Worm (Caenorhabditis elegans) whole organism, mixed stage, embryonic: Measurements from ENCODE around the gene his-35.

Experiments
- M03D4.4 ChIP-seq: sonication (generic microtip); optimal IDR thresholded peaks from 2 replicates; lab custom pipeline; 2017; ENCODE audit warnings: mild to moderate bottlenecking, missing genetic modification characterization, missing compliant biosample characterization
- bed-3 ChIP-seq: fragments of 200-800 bp; sonication (Bioruptor generic); optimal IDR thresholded peaks from 3 replicates; lab custom pipeline; 2018; ENCODE audit warnings: mild to moderate bottlenecking, missing genetic modification characterization, moderate library complexity, missing compliant biosample characterization
- blmp-1 ChIP-seq: fragments of 150-350 bp; optimal IDR thresholded peaks from 2 replicates; lab custom pipeline; 2014; ENCODE audit warnings: missing biosample characterization, missing genetic modification characterization
- ceh-39 ChIP-seq: fragments of 150-350 bp; optimal IDR thresholded peaks from 2 replicates; lab custom pipeline; 2014; ENCODE audit warnings: missing biosample characterization, missing genetic modification characterization
- ceh-43 ChIP-seq: fragments of 200-800 bp; sonication (Bioruptor generic); optimal IDR thresholded peaks from 2 replicates; lab custom pipeline; 2018; ENCODE audit warnings: mild to moderate bottlenecking, missing genetic modification characterization, moderate library complexity, missing compliant biosample characterization
- ceh-83 ChIP-seq: fragments of 200-800 bp; sonication (Bioruptor generic); optimal IDR thresholded peaks from 2 replicates; lab custom pipeline; 2018; ENCODE audit warnings: mild to moderate bottlenecking, missing genetic modification characterization, missing compliant biosample characterization
- ces-1 ChIP-seq: fragments of 150-350 bp; optimal IDR thresholded peaks from 2 replicates; lab custom pipeline; 2014; ENCODE audit warnings: missing biosample characterization, missing genetic modification reagents, missing genetic modification characterization
- cnd-1 ChIP-seq: fragments of 200-800 bp; sonication (Bioruptor generic); optimal IDR thresholded peaks from 2 replicates; lab custom pipeline; 2018; ENCODE audit warnings: mild to moderate bottlenecking, missing genetic modification characterization, missing compliant biosample characterization
- drap-1 ChIP-seq: fragments of 200-800 bp; sonication (Bioruptor generic); optimal IDR thresholded peaks from 3 replicates; lab custom pipeline; 2018; ENCODE audit warnings: mild to moderate bottlenecking, missing genetic modification characterization, missing compliant biosample characterization
- elt-1 ChIP-seq: sonication (generic microtip); optimal IDR thresholded peaks from 2 replicates; lab custom pipeline; 2017; ENCODE audit warnings: missing genetic modification characterization, mild to moderate bottlenecking, missing compliant biosample characterization, antibody characterized with exemption, moderate library complexity, borderline replicate concordance; ENCODE audit not compliant: insufficient read depth
- elt-3 ChIP-seq: fragments of 150-350 bp; optimal IDR thresholded peaks from 2 replicates; lab custom pipeline; 2014; ENCODE audit warnings: missing biosample characterization, missing genetic modification characterization
- flh-1 ChIP-seq: fragments of 200-800 bp; sonication (Bioruptor generic); optimal IDR thresholded peaks from 2 replicates; lab custom pipeline; 2018; ENCODE audit warnings: mild to moderate bottlenecking, missing genetic modification characterization, moderate library complexity, missing compliant biosample characterization
- ham-2 ChIP-seq: fragments of 200-800 bp; sonication (Bioruptor generic); optimal IDR thresholded peaks from 2 replicates; lab custom pipeline; 2018; ENCODE audit warnings: mild to moderate bottlenecking, missing genetic modification characterization, missing compliant biosample characterization
- hlh-1 ChIP-seq: fragments of 150-350 bp; optimal IDR thresholded peaks from 2 replicates; lab custom pipeline; 2014; ENCODE audit warnings: missing biosample characterization, missing genetic modification reagents, missing genetic modification characterization
- lin-13 ChIP-seq: fragments of 150-350 bp; optimal IDR thresholded peaks from 2 replicates; lab custom pipeline; 2014; ENCODE audit warnings: missing biosample characterization, missing genetic modification characterization
- lin-32 ChIP-seq: fragments of 200-800 bp; sonication (Bioruptor generic); optimal IDR thresholded peaks from 2 replicates; lab custom pipeline; 2018; ENCODE audit warnings: mild to moderate bottlenecking, missing genetic modification characterization, missing compliant biosample characterization
- lsy-2 ChIP-seq: fragments of 150-350 bp; optimal IDR thresholded peaks from 2 replicates; lab custom pipeline; 2014; ENCODE audit warnings: missing biosample characterization, missing genetic modification characterization
- mab-5 ChIP-seq: fragments of 150-350 bp; optimal IDR thresholded peaks from 2 replicates; lab custom pipeline; 2014; ENCODE audit warnings: missing biosample characterization, missing genetic modification characterization
- mep-1 ChIP-seq: fragments of 150-350 bp; optimal IDR thresholded peaks from 2 replicates; lab custom pipeline; 2017; ENCODE audit warnings: missing biosample characterization, missing genetic modification reagents, missing genetic modification characterization, inconsistent platforms
- mls-2 ChIP-seq: sonication (generic microtip); optimal IDR thresholded peaks from 2 replicates; lab custom pipeline; 2016; ENCODE audit warnings: mild to moderate bottlenecking, missing genetic modification characterization, moderate library complexity, missing compliant biosample characterization
- nhr-12 ChIP-seq: fragments of 150-350 bp; optimal IDR thresholded peaks from 2 replicates; lab custom pipeline; 2014; ENCODE audit warnings: missing biosample characterization, missing genetic modification characterization
- nhr-2 ChIP-seq: fragments of 150-350 bp; optimal IDR thresholded peaks from 2 replicates; lab custom pipeline; 2014; ENCODE audit warnings: missing biosample characterization, missing genetic modification characterization
- nhr-237 ChIP-seq: fragments of 150-350 bp; optimal IDR thresholded peaks from 2 replicates; lab custom pipeline; 2014; ENCODE audit warnings: missing biosample characterization, missing genetic modification characterization
- nhr-28 ChIP-seq: fragments of 150-350 bp; optimal IDR thresholded peaks from 2 replicates; lab custom pipeline; 2014; ENCODE audit warnings: missing biosample characterization, missing genetic modification characterization
- nhr-76 ChIP-seq: sonication (generic microtip); optimal IDR thresholded peaks from 2 replicates; lab custom pipeline; 2017; ENCODE audit warnings: missing biosample characterization, missing genetic modification characterization
- pha-4 ChIP-seq: fragments of 150-350 bp; optimal IDR thresholded peaks from 2 replicates; lab custom pipeline; 2018; ENCODE audit warnings: missing biosample characterization, missing genetic modification reagents, missing genetic modification characterization
- sem-2 ChIP-seq: fragments of 200-800 bp; sonication (Bioruptor generic); optimal IDR thresholded peaks from 2 replicates; lab custom pipeline; 2018; ENCODE audit warnings: mild to moderate bottlenecking, missing genetic modification characterization, missing compliant biosample characterization
- snpc-4 ChIP-seq: fragments of 150-350 bp; optimal IDR thresholded peaks from 2 replicates; lab custom pipeline; 2014; ENCODE audit warnings: missing biosample characterization, missing genetic modification characterization
- sptf-1 ChIP-seq: sonication (generic microtip); optimal IDR thresholded peaks from 2 replicates; lab custom pipeline; 2017; ENCODE audit warnings: mild to moderate bottlenecking, missing genetic modification characterization, moderate library complexity, missing compliant biosample characterization
- tbx-8 ChIP-seq: fragments of 200-800 bp; sonication (Bioruptor generic); optimal IDR thresholded peaks from 2 replicates; lab custom pipeline; 2018; ENCODE audit warnings: mild to moderate bottlenecking, missing genetic modification characterization, moderate library complexity, missing compliant biosample characterization
- unc-120 ChIP-seq: sonication (generic microtip); optimal IDR thresholded peaks from 2 replicates; lab custom pipeline; 2017; ENCODE audit warnings: missing genetic modification characterization, missing compliant biosample characterization; ENCODE audit not compliant: poor library complexity, severe bottlenecking
- unc-39 ChIP-seq: fragments of 150-350 bp; optimal IDR thresholded peaks from 2 replicates; lab custom pipeline; 2014; ENCODE audit warnings: missing biosample characterization, missing genetic modification characterization
- unc-62 ChIP-seq: fragments of 150-350 bp; optimal IDR thresholded peaks from 2 replicates; lab custom pipeline; 2014; ENCODE audit warnings: missing biosample characterization, missing genetic modification reagents, missing genetic modification characterization
- zip-8 ChIP-seq: fragments of 150-350 bp; optimal IDR thresholded peaks from 2 replicates; lab custom pipeline; 2014; ENCODE audit warnings: missing biosample characterization, missing genetic modification characterization
- ztf-11 ChIP-seq: fragments of 150-350 bp; optimal IDR thresholded peaks from 2 replicates; lab custom pipeline; 2014; ENCODE audit warnings: missing biosample characterization, missing genetic modification characterization

The his-35 gene

ce11 chrV:9506931-9507330, 38.2 kb downstream of the his-35 start:
- no peak for TF ChIP-seq snpc-4 (tag; lab: Kevin White, UChicago)
- no peak for TF ChIP-seq nhr-2
- no peak for TF ChIP-seq elt-1 (tag; lab: Kevin White, UChicago)
- no peak for TF ChIP-seq nhr-28
- no peak for TF ChIP-seq M03D4.4
- TF ChIP-seq unc-39 (tag; lab: Kevin White, UChicago) = no peak
- TF ChIP-seq lin-32 = no peak
- no peak for TF ChIP-seq ceh-83 (GFP tag; lab: Kevin White, UChicago)
- no peak for TF ChIP-seq mab-5 (tag; lab: Kevin White, UChicago)
- TF ChIP-seq, all 35 proteins: peak for 0

DNA sequence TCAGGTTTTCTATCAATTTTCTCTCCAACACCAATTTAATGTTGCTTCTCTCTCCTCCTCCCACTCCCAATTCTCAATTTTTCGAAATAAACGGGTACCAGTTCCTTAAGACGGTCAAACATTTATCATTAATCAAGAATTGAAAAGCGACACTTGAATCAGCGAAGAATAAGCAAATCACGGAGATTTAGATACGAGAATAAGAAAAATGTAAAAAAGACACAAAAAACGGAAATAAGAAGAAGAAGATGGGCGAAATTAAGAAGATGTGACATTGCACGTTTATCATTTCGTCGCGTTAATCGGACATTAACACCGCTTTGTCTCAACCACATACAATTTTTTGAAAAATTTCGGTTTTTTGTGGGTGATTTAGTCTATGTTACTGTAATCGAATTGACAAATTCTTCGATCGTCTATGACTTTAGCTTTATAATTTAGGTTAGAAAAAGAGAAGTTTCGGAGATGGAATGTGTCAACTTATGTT, 40.6 kb downstream of the his-35 start, which contains the start of gene haao-1:
Gene haao-1, plus strand, starts transcription at position 437 of the 487 bp plus-strand sequence.
- no peak for TF ChIP-seq hlh-1 (tag; lab: Kevin White, UChicago)
- no peak for TF ChIP-seq tbx-8 (GFP tag; lab: Kevin White, UChicago)
- TF ChIP-seq lsy-2 (tag; lab: Kevin White, UChicago) = no peak
- TF ChIP-seq unc-120 (tag; lab: Kevin White, UChicago) = no peak
- no peak for TF ChIP-seq lin-32
- no peak for TF ChIP-seq M03D4.4
- TF ChIP-seq ceh-39 (tag; lab: Kevin White, UChicago) = no peak
- no peak for TF ChIP-seq ceh-83 (GFP tag; lab: Kevin White, UChicago)
- TF ChIP-seq bed-3 (GFP tag; lab: Kevin White, UChicago) = no peak
- no peak for TF ChIP-seq unc-39 (tag; lab: Kevin White, UChicago)
- no peak for TF ChIP-seq flh-1 (GFP tag; lab: Kevin White, UChicago)
- TF ChIP-seq elt-1 (tag; lab: Kevin White, UChicago) = no peak
- TF ChIP-seq mab-5 (tag; lab: Kevin White, UChicago) = no peak
- TF ChIP-seq drap-1 (GFP tag; lab: Kevin White, UChicago) = no peak
- TF ChIP-seq nhr-76 (tag; lab: Kevin White, UChicago) = no peak
- no peak for TF ChIP-seq snpc-4 (tag; lab: Kevin White, UChicago)
- TF ChIP-seq blmp-1 = no peak
- TF ChIP-seq mls-2 (tag; lab: Kevin White, UChicago) = no peak
- no peak for TF ChIP-seq lin-13 (tag; lab: Kevin White, UChicago)
- TF ChIP-seq zip-8 = no peak

DNA sequence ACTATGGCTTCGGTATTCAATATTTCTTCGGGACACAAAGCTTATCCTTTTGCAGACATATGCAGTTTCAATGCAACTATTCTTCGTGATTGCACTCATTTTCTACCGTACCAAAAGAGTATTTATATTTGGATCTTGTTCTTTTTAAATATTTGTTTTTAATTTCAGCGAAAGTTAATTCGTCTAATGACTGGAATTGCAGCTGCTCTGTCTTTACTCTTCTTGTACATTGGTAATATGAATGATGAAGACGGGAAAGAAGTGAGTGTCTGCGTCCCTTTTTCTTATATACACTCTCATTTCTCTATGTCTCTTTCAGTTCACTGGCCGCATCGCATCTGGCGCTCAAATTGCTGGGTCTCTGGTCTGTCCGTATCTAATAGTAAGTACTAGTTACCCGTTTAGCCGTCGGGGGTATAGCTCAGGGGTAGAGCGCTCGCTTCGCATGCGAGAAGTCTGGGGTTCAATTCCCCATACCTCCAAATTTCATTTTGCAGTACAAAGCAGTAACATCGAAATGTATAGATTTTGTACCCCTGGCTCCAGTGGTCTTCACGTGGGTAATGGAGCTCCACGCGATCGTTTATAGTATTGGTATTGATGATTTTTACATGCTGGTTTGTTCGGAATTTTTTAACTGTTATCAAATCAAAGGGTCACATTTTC, 41.8 kb downstream of the his-35 start:
- TF ChIP-seq nhr-2 (no peak), ceh-43 (peak; percentile 89), lsy-2 (tag; lab: Kevin White, UChicago) (no peak), nhr-237 (no peak), unc-120 (tag; lab: Kevin White, UChicago) (peak; percentile 91), nhr-12 (tag; lab: Kevin White, UChicago) (peak; percentile 27), flh-1 (GFP tag; lab: Kevin White, UChicago) (peak; percentile 68), lin-32 (peak; percentile 87), pha-4 (tag; lab: Kevin White, UChicago) (no peak), hlh-1 (tag; lab: Kevin White, UChicago) (peak; percentile 40), snpc-4 (tag; lab: Kevin White, UChicago) (no peak), lin-13 (tag; lab: Kevin White, UChicago) (peak; percentile 31), nhr-28 (no peak), elt-1 (tag; lab: Kevin White, UChicago) (no peak), blmp-1 (no peak), M03D4.4 (peak; percentile 93), ces-1 (GFP tag; lab: Kevin White, UChicago) (peak; percentile 67), sem-2 (GFP tag; lab: Kevin White, UChicago) (peak; percentile 88), mab-5 (tag; lab: Kevin White, UChicago) (no peak), mls-2 (tag; lab: Kevin White, UChicago) (peak; percentile 96), ceh-39 (tag; lab: Kevin White, UChicago) (no peak), mep-1 (tag; lab: Kevin White, UChicago) (peak; percentile 62), unc-39 (tag; lab: Kevin White, UChicago) (no peak), nhr-76 (tag; lab: Kevin White, UChicago) (no peak), ham-2 (GFP tag; lab: Kevin White, UChicago) (peak; percentile 93), sptf-1 (peak; percentile 95), ceh-83 (GFP tag; lab: Kevin White, UChicago) (peak; percentile 94), ztf-11 (tag; lab: Kevin White, UChicago) (no peak), cnd-1 (tag; lab: Kevin White, UChicago) (peak; percentile 88), tbx-8 (GFP tag; lab: Kevin White, UChicago) (peak; percentile 84), elt-3 (tag; lab: Kevin White, UChicago) (no peak), zip-8 (no peak), drap-1 (GFP tag; lab: Kevin White, UChicago) (peak; percentile 92), unc-62 (GFP tag; lab: Kevin White, UChicago) (no peak), bed-3 (GFP tag; lab: Kevin White, UChicago) (peak; percentile 82)
- TF ChIP-seq, all 35 proteins: peak for 19
